Worm (Caenorhabditis elegans): ENCODE results near the gene kvs-4.

kvs-4 gene

ce11 chrIII:11036132-11036531 lies 23.8 kb downstream of the kvs-4 start (continued):
- TF ChIP-seq gei-8 (GFP tag; optimal IDR thresholded peaks at IDR 0.05) = no peak
- TF ChIP-seq mdt-29 (GFP tag; IDR thresholded peaks at IDR 0.05) = peak; percentile 37; the same call in 1 of the 2 replicates

DNA sequence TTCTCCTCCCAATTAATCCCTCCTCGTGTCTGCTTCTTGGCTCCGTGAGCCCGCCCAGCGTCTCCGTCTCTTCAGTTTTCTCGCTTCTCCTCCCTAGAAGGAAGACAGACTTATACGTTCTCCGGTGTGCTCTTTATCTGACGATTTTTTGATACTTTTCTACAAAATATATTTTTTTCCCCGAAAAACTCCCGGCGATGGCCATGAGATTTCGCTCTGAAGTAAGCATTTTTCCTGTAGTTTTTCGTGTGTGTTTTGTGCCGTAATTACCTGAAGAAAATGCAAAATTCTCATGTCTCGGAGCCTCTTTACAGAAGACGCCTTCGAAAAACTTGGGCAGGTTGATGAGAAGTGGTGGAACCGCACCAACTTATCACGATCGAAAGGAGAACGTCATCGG lies 24.3 kb downstream of the kvs-4 start, which contains the start of gene spat-2:
spat-2 (plus strand) TSS at position 301 of the 400 bp plus-strand sequence.
- no peak for TF ChIP-seq rbr-2 (tag; optimal IDR thresholded peaks at IDR 0.05)
- 0 out of 2 replicates have a peak, but pooled peaks have one; percentile 6 for TF ChIP-seq D1046.2 (GFP tag; IDR thresholded peaks at IDR 0.05)
- TF ChIP-seq php-3 (GFP tag; IDR thresholded peaks at IDR 0.05) = no peak
- TF ChIP-seq F26F4.8 (GFP tag; conservative IDR thresholded peaks at IDR 0.05) = no peak
- no peak for TF ChIP-seq madf-9 (GFP tag; conservative IDR thresholded peaks at IDR 0.05)
- peak; percentile 24 for TF ChIP-seq aha-1 (tag)
- no peak for TF ChIP-seq daf-19 (GFP tag; conservative IDR thresholded peaks at IDR 0.05)
- TF ChIP-seq lir-3 (tag; optimal IDR thresholded peaks at IDR 0.05) = no peak
- TF ChIP-seq mxl-3 (GFP tag; optimal IDR thresholded peaks at IDR 0.05) = no peak
- no peak for TF ChIP-seq dmd-9 (GFP tag; IDR thresholded peaks at IDR 0.05)

DNA sequence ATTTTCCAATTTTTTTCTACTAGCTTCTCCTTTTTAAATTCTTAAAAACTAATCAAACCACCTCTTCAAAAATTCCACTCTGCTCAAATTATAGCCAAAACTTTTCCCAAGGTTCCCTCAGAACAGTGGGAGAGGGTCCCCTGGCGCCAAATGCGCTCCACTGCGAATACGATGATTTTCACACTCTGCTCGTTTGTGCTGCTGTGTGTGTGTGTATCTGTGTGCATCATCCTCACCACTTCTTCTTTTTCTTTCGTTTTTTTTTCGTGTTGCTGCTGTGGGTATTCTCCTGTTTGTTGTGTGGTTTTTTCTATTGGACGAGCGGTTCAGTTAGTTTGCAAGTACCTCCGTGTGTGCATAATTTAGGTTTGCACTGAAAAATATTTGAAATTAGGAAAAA lies 26.9 kb downstream of the kvs-4 start:
- TF ChIP-seq hmg-1.1 (GFP tag; IDR thresholded peaks at IDR 0.05) = peak; percentile 51; the same call in 1 of the 2 replicates
- no peak for TF ChIP-seq nhr-111 (GFP tag; optimal IDR thresholded peaks at IDR 0.05)
- TF ChIP-seq rbr-2 (tag; optimal IDR thresholded peaks at IDR 0.05) = peak; percentile 35
- TF ChIP-seq zip-11 (GFP tag; IDR thresholded peaks at IDR 0.05) = no peak
- no peak for TF ChIP-seq nhr-6 (tag; optimal IDR thresholded peaks at IDR 0.05)
- TF ChIP-seq hlh-30 (tag; optimal IDR thresholded peaks at IDR 0.05; ENCODE audit: insufficient read depth) = peak; percentile 25
- no peak for TF ChIP-seq zip-2 (tag; optimal IDR thresholded peaks at IDR 0.05)
- no peak for TF ChIP-seq lin-39 (tag; optimal IDR thresholded peaks at IDR 0.05)
- peak; percentile 53 for TF ChIP-seq mes-2 (tag; optimal IDR thresholded peaks at IDR 0.05; ENCODE audit: poor library complexity, severe bottlenecking)
- TF ChIP-seq lsy-2 (tag; optimal IDR thresholded peaks at IDR 0.05) = peak in 1 of 2 experiments; percentile 71
- TF ChIP-seq dmd-6 (GFP tag; IDR thresholded peaks at IDR 0.05) = peak; percentile 21; the same call in 1 of the 2 replicates
- TF ChIP-seq ama-1 (optimal IDR thresholded peaks at IDR 0.05) = no peak
- TF ChIP-seq gei-8 (GFP tag; optimal IDR thresholded peaks at IDR 0.05) = no peak
- TF ChIP-seq ctbp-1 (GFP tag; IDR thresholded peaks at IDR 0.05) = no peak
- TF ChIP-seq nhr-102 (tag; optimal IDR thresholded peaks at IDR 0.05) = no peak
- TF ChIP-seq aha-1 (tag) = peak; percentile 99
- TF ChIP-seq lin-13 (GFP tag; optimal IDR thresholded peaks at IDR 0.05) = no peak
- no peak for TF ChIP-seq ZK546.5 (tag; optimal IDR thresholded peaks at IDR 0.05)
- peak; percentile 60 for TF ChIP-seq lin-38 (GFP tag; IDR thresholded peaks at IDR 0.05)
- TF ChIP-seq nhr-42 (GFP tag; IDR thresholded peaks at IDR 0.05) = no peak
- TF ChIP-seq ceh-28 (tag; optimal IDR thresholded peaks at IDR 0.05) = no peak
- peak; percentile 45 for TF ChIP-seq mep-1 (tag; optimal IDR thresholded peaks at IDR 0.05)
- TF ChIP-seq dve-1 (tag; optimal IDR thresholded peaks at IDR 0.05; ENCODE audit: insufficient read depth) = peak; percentile 14
- no peak for TF ChIP-seq mdt-29 (GFP tag; IDR thresholded peaks at IDR 0.05)
- TF ChIP-seq snpc-1.2 (GFP tag; IDR thresholded peaks at IDR 0.05) = no peak
- TF ChIP-seq T20F7.1 (GFP tag; optimal IDR thresholded peaks at IDR 0.05) = no peak
- TF ChIP-seq T26A8.4 (GFP tag; IDR thresholded peaks at IDR 0.05) = no peak

ce11 chrIII:11040606-11041005 lies 28.2 kb downstream of the kvs-4 start:
- TF ChIP-seq mdl-1 (tag; optimal IDR thresholded peaks at IDR 0.05) (peak; percentile 21 to 70), aha-1 (tag) (peak; percentile 64), cey-2 (tag; optimal IDR thresholded peaks at IDR 0.05; ENCODE audit: borderline replicate concordance, insufficient read depth) (no peak), daf-16 (GFP tag; optimal IDR thresholded peaks at IDR 0.05) (peak in 1 of 2 experiments; percentile 6), daf-16 (tag; optimal IDR thresholded peaks at IDR 0.05) (peak; percentile 48), mxl-3 (GFP tag; optimal IDR thresholded peaks at IDR 0.05) (peak; percentile 93), pqm-1 (tag; optimal IDR thresholded peaks at IDR 0.05) (peak; percentile 33), nhr-28 (tag; optimal IDR thresholded peaks at IDR 0.05) (peak; percentile 69), egl-43 (GFP tag; IDR thresholded peaks at IDR 0.05) (no peak), spr-1 (tag; optimal IDR thresholded peaks at IDR 0.05) (no peak), lin-38 (GFP tag; IDR thresholded peaks at IDR 0.05) (no peak), hmg-1.1 (GFP tag; IDR thresholded peaks at IDR 0.05) (no peak), nhr-48 (tag; optimal IDR thresholded peaks at IDR 0.05) (no peak), hlh-30 (tag; optimal IDR thresholded peaks at IDR 0.05; ENCODE audit: insufficient read depth) (peak; percentile 46)
